Fruit fly (Drosophila melanogaster) S2 (cell line): Measurements from ENCODE around the gene Ocho.

Experiments
- CG8478 ChIP-seq: fragments of >200 bp; optimal IDR thresholded peaks from 2 replicates; lab custom pipeline; 2018
- CTCF ChIP-seq, 2 experiments: fragments of >200 bp; optimal IDR thresholded peaks; 2 replicates each; lab custom pipeline; 2018

- no peak for TF ChIP-seq CG8478
- no peak for TF ChIP-seq CTCF (optimal IDR thresholded peaks at IDR 0.05; lab: Kevin White, UChicago)
Measured at dm6 chr3L:14980038-14980437, 5.4 kb downstream of the Ocho start.
